Fruit fly (Drosophila melanogaster) whole organism, embryonic: Measurements from ENCODE around the gene CG14659.

Experiments used
- ATbp ChIP-seq: fragments of 200-800 bp; sonication (Bioruptor generic); optimal IDR thresholded peaks from 2 replicates; lab custom pipeline; 2017; ENCODE audit warnings: missing biosample characterization, mild to moderate bottlenecking, missing genetic modification characterization, missing genetic modification reagents
- Asciz ChIP-seq: fragments of 200-800 bp; sonication (Bioruptor generic); optimal IDR thresholded peaks from 2 replicates; lab custom pipeline; 2017; ENCODE audit warnings: missing biosample characterization, mild to moderate bottlenecking, missing genetic modification characterization, missing genetic modification reagents
- B-H1 ChIP-seq: fragments of 200-800 bp; sonication (Bioruptor generic); IDR thresholded peaks from 3 replicates; pipeline ENCODE4 v1.3.6; 2022; ENCODE audit warnings: missing biosample characterization, missing genetic modification characterization
- Bgb ChIP-seq: fragments of 200-800 bp; sonication (Bioruptor generic); IDR thresholded peaks from 2 replicates; pipeline ENCODE4 v1.3.6; 2022; ENCODE audit warnings: missing biosample characterization, missing genetic modification characterization; ENCODE audit not compliant: partially characterized antibody
- C15 ChIP-seq: fragments of 200-800 bp; sonication (Bioruptor generic); IDR thresholded peaks from 3 replicates; pipeline ENCODE4 v1.3.6; 2022; ENCODE audit warnings: missing biosample characterization, missing genetic modification characterization
- CG10462 ChIP-seq: fragments of 200-800 bp; sonication (Bioruptor generic); optimal IDR thresholded peaks from 2 replicates; lab custom pipeline; 2016; ENCODE audit warnings: missing biosample characterization, missing genetic modification characterization
- CG10565 ChIP-seq: fragments of 200-800 bp; sonication (Bioruptor generic); optimal IDR thresholded peaks from 3 replicates; lab custom pipeline; 2016; ENCODE audit warnings: missing biosample characterization, mild to moderate bottlenecking, missing genetic modification characterization
- CG12071 ChIP-seq: fragments of 200-800 bp; sonication (Bioruptor generic); optimal IDR thresholded peaks from 3 replicates; lab custom pipeline; 2018; ENCODE audit warnings: missing biosample characterization, mild to moderate bottlenecking, missing genetic modification characterization
- CG12744 ChIP-seq: fragments of 200-800 bp; sonication (Bioruptor generic); optimal IDR thresholded peaks from 2 replicates; lab custom pipeline; 2016; ENCODE audit warnings: missing biosample characterization, missing genetic modification characterization
- CG13624 ChIP-seq: fragments of 200-800 bp; sonication (Bioruptor generic); optimal IDR thresholded peaks from 2 replicates; lab custom pipeline; 2016; ENCODE audit warnings: missing biosample characterization, missing genetic modification characterization
- CG1529 ChIP-seq: fragments of 200-800 bp; sonication (Bioruptor generic); optimal IDR thresholded peaks from 3 replicates; lab custom pipeline; 2018; ENCODE audit warnings: missing biosample characterization, missing genetic modification characterization
- CG16815 ChIP-seq: fragments of 200-800 bp; sonication (Bioruptor generic); optimal IDR thresholded peaks from 3 replicates; lab custom pipeline; 2017; ENCODE audit warnings: missing biosample characterization, mild to moderate bottlenecking, missing genetic modification characterization
- CG17912 ChIP-seq: fragments of 200-800 bp; sonication (Bioruptor generic); optimal IDR thresholded peaks from 2 replicates; lab custom pipeline; 2018; ENCODE audit warnings: missing biosample characterization, mild to moderate bottlenecking, missing genetic modification characterization
- CG18476 ChIP-seq: fragments of 200-800 bp; sonication (Bioruptor generic); optimal IDR thresholded peaks from 2 replicates; lab custom pipeline; 2016; ENCODE audit warnings: missing biosample characterization, mild to moderate bottlenecking, missing genetic modification characterization
- CG2116 ChIP-seq: fragments of 200-800 bp; sonication (Bioruptor generic); optimal IDR thresholded peaks from 3 replicates; lab custom pipeline; 2018; ENCODE audit warnings: missing biosample characterization, mild to moderate bottlenecking, missing genetic modification characterization
- CG2199 ChIP-seq: fragments of 200-800 bp; sonication (Bioruptor generic); IDR thresholded peaks from 3 replicates; pipeline ENCODE4 v1.3.6; 2022; ENCODE audit warnings: missing biosample characterization, missing genetic modification characterization
- CG32532 ChIP-seq: fragments of 200-800 bp; sonication (Bioruptor generic); IDR thresholded peaks from 2 replicates; pipeline ENCODE4 v1.3.6; 2022; ENCODE audit warnings: missing biosample characterization, missing genetic modification characterization
- CG6791 ChIP-seq: fragments of 200-800 bp; sonication (Bioruptor generic); IDR thresholded peaks from 3 replicates; pipeline ENCODE4 v1.3.6; 2022; ENCODE audit warnings: missing biosample characterization, missing genetic modification characterization; ENCODE audit not compliant: partially characterized antibody
- CG7556 ChIP-seq: fragments of 200-800 bp; sonication (Bioruptor generic); optimal IDR thresholded peaks from 2 replicates; lab custom pipeline; 2017; ENCODE audit warnings: missing biosample characterization, mild to moderate bottlenecking, missing genetic modification characterization
- CG7745 ChIP-seq: fragments of 200-800 bp; sonication (Bioruptor generic); optimal IDR thresholded peaks from 2 replicates; lab custom pipeline; 2018; ENCODE audit warnings: missing biosample characterization, mild to moderate bottlenecking, missing genetic modification characterization, moderate library complexity
- CG7839 ChIP-seq: fragments of 200-800 bp; sonication (Bioruptor generic); optimal IDR thresholded peaks from 3 replicates; lab custom pipeline; 2018; ENCODE audit warnings: missing biosample characterization, mild to moderate bottlenecking, missing genetic modification characterization, moderate library complexity
- CG7987 ChIP-seq: fragments of 200-800 bp; sonication (Bioruptor generic); optimal IDR thresholded peaks from 2 replicates; lab custom pipeline; 2018; ENCODE audit warnings: missing biosample characterization, mild to moderate bottlenecking, missing genetic modification characterization, moderate library complexity
- D19A ChIP-seq: fragments of 200-800 bp; optimal IDR thresholded peaks from 3 replicates; lab custom pipeline; 2019; ENCODE audit warnings: missing biosample characterization, mild to moderate bottlenecking, missing genetic modification characterization, moderate library complexity
- Dp ChIP-seq: fragments of 200-800 bp; sonication (Bioruptor generic); optimal IDR thresholded peaks from 2 replicates; lab custom pipeline; 2018; ENCODE audit warnings: missing biosample characterization, mild to moderate bottlenecking, missing genetic modification characterization, moderate library complexity
- GATAe ChIP-seq: fragments of 200-800 bp; sonication (Bioruptor generic); conservative IDR thresholded peaks from 2 replicates; pipeline ENCODE4 v1.3.6; 2022; ENCODE audit warnings: missing biosample characterization, missing genetic modification characterization
- Lhr ChIP-seq: fragments of 200-800 bp; sonication (Bioruptor generic); optimal IDR thresholded peaks from 3 replicates; lab custom pipeline; 2017; ENCODE audit warnings: mild to moderate bottlenecking, missing biosample characterization, missing genetic modification reagents, missing genetic modification characterization
- NK7.1 ChIP-seq: fragments of 200-800 bp; sonication (Bioruptor generic); optimal IDR thresholded peaks from 3 replicates; lab custom pipeline; 2016; ENCODE audit warnings: missing biosample characterization, missing genetic modification characterization
- Ptx1 ChIP-seq: fragments of 200-800 bp; sonication (Bioruptor generic); IDR thresholded peaks from 2 replicates; pipeline ENCODE4 v1.3.6; 2022; ENCODE audit warnings: missing biosample characterization, missing genetic modification characterization
- Rfx ChIP-seq: fragments of 200-800 bp; sonication (Bioruptor generic); IDR thresholded peaks from 2 replicates; pipeline ENCODE4 v1.3.6; 2022; ENCODE audit warnings: missing biosample characterization, missing genetic modification characterization
- Stat92E ChIP-seq, 3 experiments: fragments of >200 bp in 2 of 3; fragments of 200-800 bp in 1 of 3; sonication (Bioruptor generic) in 1 of 3; optimal IDR thresholded peaks; 2 replicates each; lab custom pipeline; 2017 to 2019; ENCODE audit warnings: missing biosample characterization in 3 of 3, missing genetic modification characterization in 3 of 3, mild to moderate bottlenecking in 1 of 3, moderate library complexity in 1 of 3
- Usf ChIP-seq: fragments of 200-800 bp; sonication (Bioruptor generic); optimal IDR thresholded peaks from 2 replicates; lab custom pipeline; 2017; ENCODE audit warnings: missing genotype, missing biosample characterization, missing genetic modification characterization
- br ChIP-seq: fragments of >200 bp; optimal IDR thresholded peaks from 2 replicates; lab custom pipeline; 2017
- bsh ChIP-seq, 2 experiments: fragments of 200-800 bp; sonication (Bioruptor generic); optimal IDR thresholded peaks; 2 replicates each; lab custom pipeline; 2017 to 2018; ENCODE audit warnings: mild to moderate bottlenecking in 2 of 2, missing biosample characterization in 2 of 2, missing genetic modification characterization in 2 of 2, moderate library complexity in 1 of 2
- chinmo ChIP-seq: fragments of 200-800 bp; sonication (Bioruptor generic); IDR thresholded peaks from 4 replicates; pipeline ENCODE4 v1.3.6; 2022; ENCODE audit warnings: missing biosample characterization, missing genetic modification characterization; ENCODE audit not compliant: partially characterized antibody
- croc ChIP-seq: fragments of 200-800 bp; sonication (Bioruptor generic); conservative IDR thresholded peaks from 3 replicates; pipeline ENCODE4 v1.3.6; 2022; ENCODE audit warnings: missing biosample characterization, missing genetic modification characterization
- fu2 ChIP-seq: fragments of 200-800 bp; sonication (Bioruptor generic); optimal IDR thresholded peaks from 2 replicates; lab custom pipeline; 2016; ENCODE audit warnings: missing biosample characterization, missing genetic modification characterization
- jing ChIP-seq: fragments of 200-800 bp; sonication (Bioruptor generic); optimal IDR thresholded peaks from 2 replicates; lab custom pipeline; 2018; ENCODE audit warnings: missing biosample characterization, mild to moderate bottlenecking, missing genetic modification characterization
- ken ChIP-seq: fragments of 200-800 bp; sonication (Bioruptor generic); IDR thresholded peaks from 3 replicates; pipeline ENCODE4 v1.3.6; 2022; ENCODE audit warnings: missing biosample characterization, missing genetic modification characterization
- klu ChIP-seq: fragments of 200-800 bp; sonication (Bioruptor generic); IDR thresholded peaks from 2 replicates; pipeline ENCODE4 v1.3.6; 2022; ENCODE audit warnings: missing biosample characterization, missing genetic modification characterization
- kni ChIP-seq: fragments of 200-800 bp; sonication (Bioruptor generic); optimal IDR thresholded peaks from 3 replicates; lab custom pipeline; 2017; ENCODE audit warnings: mild to moderate bottlenecking, missing biosample characterization, missing genetic modification reagents, missing genetic modification characterization
- nerfin-2 ChIP-seq: fragments of 200-800 bp; sonication (Bioruptor generic); IDR thresholded peaks from 2 replicates; pipeline ENCODE4 v1.3.6; 2022; ENCODE audit warnings: missing biosample characterization, missing genetic modification characterization; ENCODE audit not compliant: partially characterized antibody
- nom ChIP-seq: fragments of 200-800 bp; sonication (Bioruptor generic); optimal IDR thresholded peaks from 2 replicates; lab custom pipeline; 2017; ENCODE audit warnings: missing biosample characterization, missing genetic modification characterization, mild to moderate bottlenecking, moderate library complexity, missing genetic modification reagents
- ro ChIP-seq: fragments of 200-800 bp; sonication (Bioruptor generic); IDR thresholded peaks from 2 replicates; pipeline ENCODE4 v1.3.6; 2022; ENCODE audit warnings: missing biosample characterization, missing genetic modification characterization
- slp2 ChIP-seq: fragments of 200-800 bp; sonication (Bioruptor generic); optimal IDR thresholded peaks from 2 replicates; lab custom pipeline; 2016; ENCODE audit warnings: missing biosample characterization, missing genetic modification characterization
- sna ChIP-seq: fragments of 200-800 bp; sonication (Bioruptor generic); IDR thresholded peaks from 2 replicates; pipeline ENCODE4 v1.3.6; 2022; ENCODE audit warnings: missing biosample characterization, missing genetic modification characterization; ENCODE audit not compliant: partially characterized antibody
- ssp ChIP-seq: fragments of 200-800 bp; sonication (Bioruptor generic); IDR thresholded peaks from 2 replicates; pipeline ENCODE4 v1.3.6; 2022; ENCODE audit warnings: missing biosample characterization, missing genetic modification characterization
- tgo ChIP-seq: fragments of 200-800 bp; sonication (Bioruptor generic); IDR thresholded peaks from 3 replicates; pipeline ENCODE4 v1.3.6; 2022; ENCODE audit warnings: missing biosample characterization, missing genetic modification characterization
- tup ChIP-seq: fragments of 200-800 bp; sonication (Bioruptor generic); optimal IDR thresholded peaks from 2 replicates; lab custom pipeline; 2016; ENCODE audit warnings: missing biosample characterization, mild to moderate bottlenecking, missing genetic modification characterization, moderate library complexity
- unc-4 ChIP-seq: fragments of 200-800 bp; sonication (Bioruptor generic); IDR thresholded peaks from 2 replicates; pipeline ENCODE4 v1.3.6; 2022; ENCODE audit warnings: missing biosample characterization, missing genetic modification characterization; ENCODE audit not compliant: partially characterized antibody
- vvl ChIP-seq: fragments of 200-800 bp; sonication (Bioruptor generic); IDR thresholded peaks from 2 replicates; pipeline ENCODE4 v1.3.6; 2022; ENCODE audit warnings: missing biosample characterization, missing genetic modification characterization

CG14659 gene

DNA sequence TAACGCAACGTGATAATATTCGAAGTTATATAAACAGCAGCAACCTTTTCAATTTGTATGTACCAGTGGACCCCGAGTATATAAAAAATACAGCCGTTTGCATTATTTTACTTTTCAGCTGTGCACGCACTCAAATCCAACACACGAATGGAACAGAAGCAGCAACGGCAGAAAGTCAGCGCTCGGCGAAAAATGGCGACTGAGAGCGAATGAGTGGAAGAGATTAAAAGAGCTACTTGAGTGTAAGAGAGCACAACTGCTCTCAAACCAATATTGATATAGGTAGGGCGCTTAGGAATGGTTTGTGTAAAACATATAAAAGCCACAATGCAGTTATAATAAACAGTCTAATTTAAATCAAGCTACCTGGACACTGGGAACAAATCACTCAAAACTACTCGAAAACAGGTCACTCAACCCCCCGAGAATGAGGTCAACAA, 24.8 kb downstream of the CG14659 start (continued):
- TF ChIP-seq CG7556 (GFP tag; lab: Kevin White, UChicago), result peak; percentile 55
- no peak for TF ChIP-seq croc (GFP tag; lab: Robert Waterston, UW)
- TF ChIP-seq CG32532 (GFP tag; lab: Robert Waterston, UW), result no peak
- TF ChIP-seq fu2 (GFP tag; lab: Kevin White, UChicago), result no peak
- no peak for TF ChIP-seq Stat92E (GFP tag; optimal IDR thresholded peaks at IDR 0.05; lab: Kevin White, UChicago)
- no peak for TF ChIP-seq klu (GFP tag; lab: Robert Waterston, UW)
- TF ChIP-seq Ptx1 (GFP tag; lab: Robert Waterston, UW), result 0 out of 2 replicates have a peak, but pooled peaks have one; percentile 15
- peak; percentile 87 for TF ChIP-seq CG12071 (GFP tag; lab: Kevin White, UChicago)
- no peak for TF ChIP-seq ro (GFP tag; lab: Robert Waterston, UW)
- peak; percentile 16; the same call in 1 of the 2 replicates for TF ChIP-seq unc-4 (GFP tag; lab: Robert Waterston, UW)
- TF ChIP-seq CG12744 (GFP tag; lab: Kevin White, UChicago), result no peak
- TF ChIP-seq kni (GFP tag; lab: Kevin White, UChicago), result peak; percentile 78
- TF ChIP-seq CG2116, result peak; percentile 42
- no peak for TF ChIP-seq C15 (GFP tag; lab: Robert Waterston, UW)
- TF ChIP-seq D19A (tag; lab: Kevin White, UChicago), result peak; percentile 35
- peak; percentile 43 for TF ChIP-seq CG18476 (GFP tag; lab: Kevin White, UChicago)
- TF ChIP-seq slp2 (GFP tag; lab: Kevin White, UChicago), result no peak
- TF ChIP-seq Dp (GFP tag; lab: Kevin White, UChicago), result no peak
- peak; percentile 30 for TF ChIP-seq CG10565 (GFP tag; lab: Kevin White, UChicago)
- peak; percentile 20; the same call in 1 of the 2 replicates for TF ChIP-seq Rfx (GFP tag; lab: Robert Waterston, UW)
- no peak for TF ChIP-seq nerfin-2 (GFP tag; lab: Robert Waterston, UW)
- peak; percentile 5 for TF ChIP-seq CG7745 (tag; lab: Kevin White, UChicago)
- TF ChIP-seq ken, result no peak
- TF ChIP-seq ATbp (GFP tag; lab: Kevin White, UChicago), result peak; percentile 90
- no peak for TF ChIP-seq CG6791 (GFP tag; lab: Robert Waterston, UW)
- peak; percentile 13 for TF ChIP-seq tup
- peak; percentile 58 for TF ChIP-seq NK7.1 (GFP tag; lab: Kevin White, UChicago)
- TF ChIP-seq Bgb (GFP tag; lab: Robert Waterston, UW), result peak; percentile 49; the same call in 1 of the 2 replicates
- TF ChIP-seq CG7987 (GFP tag; lab: Kevin White, UChicago), result peak; percentile 85
- no peak for TF ChIP-seq GATAe (GFP tag; lab: Robert Waterston, UW)
- no peak for TF ChIP-seq br (lab: Kevin White, UChicago)
- peak; percentile 48 for TF ChIP-seq vvl (GFP tag; lab: Robert Waterston, UW)
- peak; percentile 40 for TF ChIP-seq Lhr (GFP tag; lab: Kevin White, UChicago)
- no peak for TF ChIP-seq sna
- TF ChIP-seq CG10462 (GFP tag; lab: Kevin White, UChicago), result peak; percentile 34
- TF ChIP-seq CG1529 (GFP tag; lab: Kevin White, UChicago), result peak; percentile 70
- TF ChIP-seq Asciz (GFP tag; lab: Kevin White, UChicago), result peak; percentile 82
- TF ChIP-seq CG2199 (GFP tag; lab: Robert Waterston, UW), result no peak
- TF ChIP-seq ssp (GFP tag; lab: Robert Waterston, UW), result no peak
- TF ChIP-seq CG7839, result peak; percentile 37
- TF ChIP-seq CG17912, result peak; percentile 63
- no peak; the same call in 2 of the 3 replicates for TF ChIP-seq tgo (GFP tag; lab: Robert Waterston, UW)
- TF ChIP-seq Usf (GFP tag; lab: Kevin White, UChicago), result no peak
- peak; percentile 15 to 66 for TF ChIP-seq bsh (GFP tag; optimal IDR thresholded peaks at IDR 0.05; lab: Kevin White, UChicago)
- peak; percentile 8 for TF ChIP-seq CG13624 (GFP tag; lab: Kevin White, UChicago)
- no peak; the same call in 2 of the 3 replicates for TF ChIP-seq B-H1 (GFP tag; lab: Robert Waterston, UW)
- peak; percentile 3 for TF ChIP-seq jing
- TF ChIP-seq chinmo (GFP tag; lab: Robert Waterston, UW), result peak; percentile 82; the same call in 1 of the 4 replicates
- TF ChIP-seq CG16815 (GFP tag; lab: Kevin White, UChicago), result no peak
- TF ChIP-seq nom, result peak; percentile 63
